Worm (Caenorhabditis elegans) whole organism, mixed stage, embryonic: Measurements from ENCODE around the gene F59G1.4.

Experiments
- blmp-1 ChIP-seq: fragments of 150-350 bp; optimal IDR thresholded peaks from 2 replicates; lab custom pipeline; 2014; ENCODE audit warnings: missing biosample characterization, missing genetic modification characterization
- ces-1 ChIP-seq: fragments of 150-350 bp; optimal IDR thresholded peaks from 2 replicates; lab custom pipeline; 2014; ENCODE audit warnings: missing biosample characterization, missing genetic modification reagents, missing genetic modification characterization
- lin-13 ChIP-seq: fragments of 150-350 bp; optimal IDR thresholded peaks from 2 replicates; lab custom pipeline; 2014; ENCODE audit warnings: missing biosample characterization, missing genetic modification characterization
- nhr-28 ChIP-seq: fragments of 150-350 bp; optimal IDR thresholded peaks from 2 replicates; lab custom pipeline; 2014; ENCODE audit warnings: missing biosample characterization, missing genetic modification characterization
- unc-120 ChIP-seq: sonication (generic microtip); optimal IDR thresholded peaks from 2 replicates; lab custom pipeline; 2017; ENCODE audit warnings: missing genetic modification characterization, missing compliant biosample characterization; ENCODE audit not compliant: poor library complexity, severe bottlenecking

- TF ChIP-seq unc-120 (tag; lab: Kevin White, UChicago) = no peak
- no peak for TF ChIP-seq blmp-1
- no peak for TF ChIP-seq nhr-28
- TF ChIP-seq ces-1 (GFP tag; lab: Kevin White, UChicago) = no peak
- no peak for TF ChIP-seq lin-13
Observed at ce11 chrII:5885966-5886621, 9.9 kb upstream of the F59G1.4 start.
